Worm (Caenorhabditis elegans) whole organism, L1 larva: ENCODE measurements around the gene srbc-43.

Experiments
- C04F5.9 ChIP-seq: sonication (generic microtip); optimal IDR thresholded peaks from 2 replicates; lab custom pipeline; 2016; ENCODE audit warnings: missing genetic modification characterization, missing compliant biosample characterization
- C34B4.2 ChIP-seq: sonication (generic microtip); optimal IDR thresholded peaks from 2 replicates; lab custom pipeline; 2017; ENCODE audit warnings: mild to moderate bottlenecking, missing genetic modification characterization, missing compliant biosample characterization
- aha-1 ChIP-seq: fragments of 150-350 bp; optimal IDR thresholded peaks from 2 replicates; lab custom pipeline; 2014; ENCODE audit warnings: missing biosample characterization, missing genetic modification characterization
- ama-1 ChIP-seq: fragments of 150-350 bp; optimal IDR thresholded peaks from 2 replicates; lab custom pipeline; 2014
- blmp-1 ChIP-seq: fragments of 150-350 bp; optimal IDR thresholded peaks from 2 replicates; lab custom pipeline; 2014; ENCODE audit warnings: missing biosample characterization, missing genetic modification characterization
- ceh-88 ChIP-seq: fragments of 200-800 bp; sonication (Bioruptor generic); IDR thresholded peaks from 2 replicates; pipeline ENCODE4 v1.3.6; 2022; ENCODE audit warnings: missing genetic modification characterization, missing compliant biosample characterization
- ces-1 ChIP-seq: fragments of 150-350 bp; optimal IDR thresholded peaks from 2 replicates; lab custom pipeline; 2014; ENCODE audit warnings: missing biosample characterization, missing genetic modification reagents, missing genetic modification characterization
- efl-1 ChIP-seq, 4 experiments: fragments of 150-350 bp; optimal IDR thresholded peaks in 3 of 4; peaks in 1 of 4; 1 replicate in 1 of 4; 2 replicates in 3 of 4; lab custom pipeline; 2014; ENCODE audit warnings: missing biosample characterization in 2 of 4, missing genetic modification characterization in 2 of 4, missing genetic modification reagents in 2 of 4
- egl-27 ChIP-seq, 2 experiments: fragments of 150-350 bp in 1 of 2; sonication (generic microtip); optimal IDR thresholded peaks; 3 replicates each; lab custom pipeline; 2017 to 2018; ENCODE audit warnings: missing biosample characterization in 2 of 2, missing genetic modification characterization in 2 of 2, missing genetic modification reagents in 2 of 2
- elt-3 ChIP-seq, 6 experiments: fragments of 150-350 bp in 1 of 6; sonication (generic microtip); optimal IDR thresholded peaks; 2 replicates each; lab custom pipeline; 2017 to 2018; ENCODE audit warnings: missing biosample characterization in 6 of 6, missing genetic modification characterization in 6 of 6, inconsistent platforms in 1 of 6
- ets-5 ChIP-seq: fragments of 200-800 bp; sonication (Bioruptor generic); IDR thresholded peaks from 2 replicates; pipeline ENCODE4 v1.3.6; 2022; ENCODE audit warnings: missing genetic modification characterization, missing compliant biosample characterization
- fkh-4 ChIP-seq: sonication (generic microtip); optimal IDR thresholded peaks from 2 replicates; lab custom pipeline; 2016; ENCODE audit warnings: missing compliant biosample characterization, missing genetic modification characterization, borderline replicate concordance
- fkh-8 ChIP-seq: sonication (generic microtip); optimal IDR thresholded peaks from 2 replicates; lab custom pipeline; 2016; ENCODE audit warnings: mild to moderate bottlenecking, missing genetic modification characterization, missing compliant biosample characterization
- grh-1 ChIP-seq: fragments of 200-800 bp; sonication (Bioruptor generic); IDR thresholded peaks from 2 replicates; pipeline ENCODE4 v1.3.6; 2022; ENCODE audit warnings: missing genetic modification reagents, missing genetic modification characterization, missing compliant biosample characterization
- hlh-4 ChIP-seq: sonication (generic microtip); optimal IDR thresholded peaks from 2 replicates; lab custom pipeline; 2016; ENCODE audit warnings: mild to moderate bottlenecking, missing genetic modification characterization, missing compliant biosample characterization
- hpl-2 ChIP-seq: fragments of 150-350 bp; optimal IDR thresholded peaks from 2 replicates; lab custom pipeline; 2014; ENCODE audit warnings: missing biosample characterization, missing genetic modification reagents, missing genetic modification characterization
- isw-1 ChIP-seq: fragments of 200-800 bp; sonication (Bioruptor generic); IDR thresholded peaks from 2 replicates; pipeline ENCODE4 v1.3.6; 2022; ENCODE audit warnings: missing genetic modification characterization, missing compliant biosample characterization
- lin-15B ChIP-seq: fragments of 150-350 bp; sonication (generic microtip); optimal IDR thresholded peaks from 3 replicates; lab custom pipeline; 2014; ENCODE audit warnings: missing biosample characterization, missing genetic modification characterization
- lir-3 ChIP-seq: sonication (generic microtip); optimal IDR thresholded peaks from 2 replicates; lab custom pipeline; 2016; ENCODE audit warnings: mild to moderate bottlenecking, missing genetic modification characterization, moderate library complexity, missing compliant biosample characterization; ENCODE audit not compliant: poor library complexity
- lsy-2 ChIP-seq, 2 experiments: fragments of 150-350 bp; optimal IDR thresholded peaks; 2 replicates each; lab custom pipeline; 2014; ENCODE audit warnings: missing biosample characterization in 2 of 2, missing genetic modification characterization in 2 of 2
- mep-1 ChIP-seq: fragments of 150-350 bp; optimal IDR thresholded peaks from 2 replicates; lab custom pipeline; 2014; ENCODE audit warnings: missing biosample characterization, missing genetic modification characterization
- nhr-11 ChIP-seq: fragments of 150-350 bp; optimal IDR thresholded peaks from 2 replicates; lab custom pipeline; 2014; ENCODE audit warnings: missing biosample characterization, missing genetic modification characterization
- nhr-19 ChIP-seq: fragments of 200-800 bp; sonication (Bioruptor generic); conservative IDR thresholded peaks from 2 replicates; pipeline ENCODE4 v1.3.6; 2022; ENCODE audit warnings: missing genetic modification characterization, missing compliant biosample characterization
- nhr-20 ChIP-seq: sonication (generic microtip); optimal IDR thresholded peaks from 2 replicates; lab custom pipeline; 2016; ENCODE audit warnings: mild to moderate bottlenecking, missing genetic modification characterization, missing compliant biosample characterization
- nhr-71 ChIP-seq: sonication (generic microtip); optimal IDR thresholded peaks from 2 replicates; lab custom pipeline; 2016; ENCODE audit warnings: mild to moderate bottlenecking, missing genetic modification characterization, moderate library complexity, missing compliant biosample characterization
- nhr-77 ChIP-seq: fragments of 150-350 bp; optimal IDR thresholded peaks from 2 replicates; lab custom pipeline; 2014; ENCODE audit warnings: missing biosample characterization, missing genetic modification characterization
- nhr-85 ChIP-seq: sonication (generic microtip); peaks from one replicate; lab custom pipeline; 2016; ENCODE audit warnings: missing genetic modification characterization, inconsistent platforms, missing compliant biosample characterization
- nhr-90 ChIP-seq: sonication (generic microtip); optimal IDR thresholded peaks from 2 replicates; lab custom pipeline; 2016; ENCODE audit warnings: mild to moderate bottlenecking, missing genetic modification characterization, missing compliant biosample characterization; ENCODE audit not compliant: poor library complexity
- pqm-1 ChIP-seq: sonication (generic microtip); optimal IDR thresholded peaks from 3 replicates; lab custom pipeline; 2017; ENCODE audit warnings: missing biosample characterization, missing genetic modification characterization
- snu-23 ChIP-seq: sonication (generic microtip); optimal IDR thresholded peaks from 2 replicates; lab custom pipeline; 2016; ENCODE audit warnings: missing genetic modification characterization, missing compliant biosample characterization
- sox-4 ChIP-seq: sonication (generic microtip); optimal IDR thresholded peaks from 2 replicates; lab custom pipeline; 2016; ENCODE audit warnings: missing genetic modification characterization, missing compliant biosample characterization
- sptf-1 ChIP-seq: fragments of 150-350 bp; optimal IDR thresholded peaks from 2 replicates; lab custom pipeline; 2014; ENCODE audit warnings: missing biosample characterization, missing genetic modification characterization
- swsn-7 ChIP-seq: sonication (generic microtip); optimal IDR thresholded peaks from 2 replicates; lab custom pipeline; 2016; ENCODE audit warnings: missing genetic modification characterization, missing compliant biosample characterization
- tbx-2 ChIP-seq: sonication (generic microtip); optimal IDR thresholded peaks from 2 replicates; lab custom pipeline; 2016; ENCODE audit warnings: missing genetic modification characterization, missing compliant biosample characterization
- unc-130 ChIP-seq: fragments of 150-350 bp; optimal IDR thresholded peaks from 2 replicates; lab custom pipeline; 2017; ENCODE audit warnings: missing biosample characterization, missing genetic modification characterization, inconsistent platforms
- unc-30 ChIP-seq: sonication (generic microtip); optimal IDR thresholded peaks from 2 replicates; lab custom pipeline; 2017; ENCODE audit warnings: missing biosample characterization, missing genetic modification characterization
- unc-62 ChIP-seq: fragments of 150-350 bp; optimal IDR thresholded peaks from 2 replicates; lab custom pipeline; 2014; ENCODE audit warnings: missing biosample characterization, missing genetic modification reagents, missing genetic modification characterization
- unc-98 ChIP-seq: fragments of 200-800 bp; sonication (Bioruptor generic); IDR thresholded peaks from 2 replicates; pipeline ENCODE4 v1.3.6; 2022; ENCODE audit warnings: missing genetic modification characterization, missing compliant biosample characterization
- xbp-1 ChIP-seq: sonication (generic microtip); optimal IDR thresholded peaks from 2 replicates; lab custom pipeline; 2016; ENCODE audit warnings: missing genetic modification characterization, missing compliant biosample characterization
- zip-4 ChIP-seq: fragments of 200-800 bp; sonication (Bioruptor generic); optimal IDR thresholded peaks from 2 replicates; lab custom pipeline; 2018; ENCODE audit warnings: mild to moderate bottlenecking, missing genetic modification characterization, moderate library complexity, missing compliant biosample characterization
- ztf-4 ChIP-seq: fragments of 150-350 bp; optimal IDR thresholded peaks from 2 replicates; lab custom pipeline; 2014; ENCODE audit warnings: missing biosample characterization, missing genetic modification characterization

The srbc-43 gene

ce11 chrV:12809876-12810275 is 19.6 kb upstream of the srbc-43 start, which contains the start of gene ZC443.1:
Gene ZC443.1 (minus strand): TSS chrV:12810080.
- TF ChIP-seq ceh-88 (no peak), nhr-85 (tag; lab: Kevin White, UChicago) (peak; percentile 65), nhr-11 (no peak), isw-1 (GFP tag; lab: Robert Waterston, UW) (no peak), efl-1 (optimal IDR thresholded peaks at IDR 0.05; lab: Kevin White, UChicago) (no peak), efl-1 (GFP tag; optimal IDR thresholded peaks at IDR 0.05 in 1 of 2; lab: Kevin White, UChicago) (peak in 1 of 2 experiments; percentile 54), fkh-4 (no peak)
- TF ChIP-seq, all 84 proteins: peak for 2

- TF ChIP-seq unc-130 (tag; lab: Kevin White, UChicago) (no peak), grh-1 (no peak), unc-62 (no peak), ztf-4 (tag; lab: Kevin White, UChicago) (no peak), pqm-1 (tag; lab: Kevin White, UChicago) (no peak), sptf-1 (tag; lab: Kevin White, UChicago) (no peak)
Observed at ce11 chrV:12806190-12806589, 15.9 kb upstream of the srbc-43 start, which contains the start of gene ZC443.7. Gene ZC443.7 (plus strand): TSS chrV:12806490.

- TF ChIP-seq lsy-2 (tag; optimal IDR thresholded peaks at IDR 0.05; lab: Kevin White, UChicago), result no peak
- TF ChIP-seq efl-1 (optimal IDR thresholded peaks at IDR 0.05; lab: Kevin White, UChicago), result no peak
- TF ChIP-seq efl-1 (GFP tag; optimal IDR thresholded peaks at IDR 0.05 in 1 of 2; lab: Kevin White, UChicago), result no peak
- TF ChIP-seq unc-30 (tag; lab: Kevin White, UChicago), result no peak
- no peak for TF ChIP-seq nhr-77 (tag; lab: Kevin White, UChicago)
- no peak for TF ChIP-seq nhr-19 (GFP tag; lab: Robert Waterston, UW)
- no peak for TF ChIP-seq elt-3 (tag; optimal IDR thresholded peaks at IDR 0.05; lab: Kevin White, UChicago)
Observed at ce11 chrV:12803274-12803673, 13.0 kb upstream of the srbc-43 start, which contains the start of gene srbc-45. Gene srbc-45 (plus strand): TSS chrV:12803574.

- no peak for TF ChIP-seq snu-23 (GFP tag; lab: Kevin White, UChicago)
- no peak for TF ChIP-seq nhr-20 (tag; lab: Kevin White, UChicago)
- TF ChIP-seq egl-27 (tag; optimal IDR thresholded peaks at IDR 0.05; lab: Kevin White, UChicago), result no peak
- no peak for TF ChIP-seq lin-15B
- no peak for TF ChIP-seq blmp-1 (tag; lab: Kevin White, UChicago)
- no peak for TF ChIP-seq C04F5.9 (tag; lab: Kevin White, UChicago)
- TF ChIP-seq swsn-7 (tag; lab: Kevin White, UChicago), result no peak
- TF ChIP-seq ces-1 (GFP tag; lab: Kevin White, UChicago), result no peak
- no peak for TF ChIP-seq mep-1 (tag; lab: Kevin White, UChicago)
- no peak for TF ChIP-seq nhr-11
- no peak for TF ChIP-seq nhr-90 (tag; lab: Kevin White, UChicago)
Observed at ce11 chrV:12800171-12800570, 9.9 kb upstream of the srbc-43 start, which contains the start of gene ugt-3. Gene ugt-3 (minus strand): TSS chrV:12800271.

- TF ChIP-seq unc-98 (GFP tag; lab: Robert Waterston, UW) (no peak), ets-5 (no peak), lsy-2 (tag; optimal IDR thresholded peaks at IDR 0.05; lab: Kevin White, UChicago) (no peak), lir-3 (tag; lab: Kevin White, UChicago) (no peak), nhr-71 (no peak), C34B4.2 (tag; lab: Kevin White, UChicago) (no peak), hpl-2 (no peak), sox-4 (tag; lab: Kevin White, UChicago) (no peak), xbp-1 (tag; lab: Kevin White, UChicago) (no peak), aha-1 (tag; lab: Kevin White, UChicago) (no peak), zip-4 (GFP tag; lab: Kevin White, UChicago) (no peak), ama-1 (lab: Kevin White, UChicago) (no peak), hlh-4 (no peak), fkh-8 (no peak), tbx-2 (tag; lab: Kevin White, UChicago) (no peak)
Observed at ce11 chrV:12797992-12798391, 7.7 kb upstream of the srbc-43 start, which contains the start of gene ugt-6. Gene ugt-6 (minus strand): TSS chrV:12798224.
